Worm (Caenorhabditis elegans) whole organism, L4/young adult: ENCODE results near the gene C10A4.4.
"Not testable (repeated sequence)": the region's sequence is repeated elsewhere in the genome, so short reads cannot be mapped to it uniquely, and the experiment has no call there.

Source experiments
- W03F9.2 ChIP-seq: fragments of 150-350 bp; optimal IDR thresholded peaks from 2 replicates; lab custom pipeline; 2014; ENCODE audit warnings: missing biosample characterization, missing genetic modification characterization
- dao-5 ChIP-seq: sonication (generic microtip); optimal IDR thresholded peaks from 2 replicates; lab custom pipeline; 2016; ENCODE audit warnings: missing genotype, missing genetic modification characterization, moderate library complexity, missing compliant biosample characterization
- him-1 ChIP-seq: sonication (generic microtip); optimal IDR thresholded peaks from 2 replicates; lab custom pipeline; 2016; ENCODE audit warnings: missing genotype, missing genetic modification reagents, missing genetic modification characterization, missing compliant biosample characterization

DNA sequence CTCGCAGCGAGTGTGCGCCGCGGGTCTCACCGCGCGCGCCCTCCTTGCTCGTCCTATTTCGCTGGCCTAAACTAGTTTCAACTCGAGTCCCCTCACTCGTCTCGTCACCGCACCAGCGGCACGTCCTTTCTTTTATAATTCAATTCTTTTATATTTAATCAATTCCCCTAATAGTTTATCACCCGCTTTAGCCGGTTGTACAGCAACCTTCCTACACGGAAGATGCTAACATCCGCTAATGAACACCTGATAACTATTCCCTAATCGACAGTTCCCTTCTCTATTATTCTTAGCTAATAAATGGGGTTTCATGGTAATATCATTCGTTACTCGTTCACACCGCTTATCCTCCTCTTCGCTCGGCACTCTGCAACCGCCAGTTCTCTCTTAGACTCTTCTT lies 35.6 kb upstream of the C10A4.4 start, which contains the start of gene C56G3.2:
- not testable (repeated sequence) for TF ChIP-seq him-1, W03F9.2, dao-5 (tag; lab: Kevin White, UChicago)
